Fruit fly (Drosophila melanogaster) whole organism, pupa: ENCODE measurements around the gene Gr89a.

Experiments
- CG13204 ChIP-seq: fragments of 200-800 bp; sonication (Bioruptor generic); optimal IDR thresholded peaks from 2 replicates; lab custom pipeline; 2018; ENCODE audit warnings: missing biosample characterization, mild to moderate bottlenecking, missing genetic modification characterization, moderate library complexity
- CG4496 ChIP-seq: fragments of 200-800 bp; sonication (Bioruptor generic); IDR thresholded peaks from 3 replicates; pipeline ENCODE4 v1.3.6; 2022; ENCODE audit warnings: missing biosample characterization, missing genetic modification characterization
- Pif1A ChIP-seq: fragments of 200-800 bp; sonication (Bioruptor generic); optimal IDR thresholded peaks from 3 replicates; lab custom pipeline; 2016; ENCODE audit warnings: missing biosample characterization, missing genetic modification characterization
- fd96Ca ChIP-seq: fragments of 200-800 bp; sonication (Bioruptor generic); IDR thresholded peaks from 3 replicates; pipeline ENCODE4 v1.3.6; 2022; ENCODE audit warnings: missing biosample characterization, missing genetic modification characterization

DNA sequence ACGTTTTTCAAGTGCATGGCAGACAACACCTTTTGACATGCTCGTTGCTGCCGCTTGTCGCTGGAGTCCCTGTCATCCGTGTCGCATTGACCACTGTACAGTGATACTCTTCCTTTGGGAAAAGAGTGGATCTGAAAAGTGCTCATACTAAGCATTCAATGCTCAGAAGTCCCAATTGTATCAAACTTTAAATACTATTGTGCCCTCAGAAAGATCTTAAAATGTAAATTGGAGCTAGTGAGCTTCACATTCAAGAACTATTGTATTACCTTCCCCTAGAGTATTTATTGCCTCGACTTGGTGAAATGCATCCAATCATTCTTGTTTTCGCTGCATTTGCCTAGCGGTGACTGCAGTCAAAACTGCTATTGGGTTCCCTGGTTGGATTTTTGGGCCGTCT is 24.6 kb upstream of the Gr89a start:
- TF ChIP-seq CG4496 (GFP tag; lab: Robert Waterston, UW) (no peak), Pif1A (GFP tag; lab: Kevin White, UChicago) (peak; percentile 41), fd96Ca (peak; percentile 48; the same call in 1 of the 3 replicates), CG13204 (no peak)
